Worm (Caenorhabditis elegans) whole organism, mixed stage, embryonic: ENCODE data around the gene srh-98.

Experiments used
- ces-1 ChIP-seq: fragments of 150-350 bp; optimal IDR thresholded peaks from 2 replicates; lab custom pipeline; 2014; ENCODE audit warnings: missing biosample characterization, missing genetic modification reagents, missing genetic modification characterization
- elt-3 ChIP-seq: fragments of 150-350 bp; optimal IDR thresholded peaks from 2 replicates; lab custom pipeline; 2014; ENCODE audit warnings: missing biosample characterization, missing genetic modification characterization
- mep-1 ChIP-seq: fragments of 150-350 bp; optimal IDR thresholded peaks from 2 replicates; lab custom pipeline; 2017; ENCODE audit warnings: missing biosample characterization, missing genetic modification reagents, missing genetic modification characterization, inconsistent platforms
- mls-2 ChIP-seq: sonication (generic microtip); optimal IDR thresholded peaks from 2 replicates; lab custom pipeline; 2016; ENCODE audit warnings: mild to moderate bottlenecking, missing genetic modification characterization, moderate library complexity, missing compliant biosample characterization
- nhr-12 ChIP-seq: fragments of 150-350 bp; optimal IDR thresholded peaks from 2 replicates; lab custom pipeline; 2014; ENCODE audit warnings: missing biosample characterization, missing genetic modification characterization
- nhr-237 ChIP-seq: fragments of 150-350 bp; optimal IDR thresholded peaks from 2 replicates; lab custom pipeline; 2014; ENCODE audit warnings: missing biosample characterization, missing genetic modification characterization
- nhr-28 ChIP-seq: fragments of 150-350 bp; optimal IDR thresholded peaks from 2 replicates; lab custom pipeline; 2014; ENCODE audit warnings: missing biosample characterization, missing genetic modification characterization
- nhr-76 ChIP-seq: sonication (generic microtip); optimal IDR thresholded peaks from 2 replicates; lab custom pipeline; 2017; ENCODE audit warnings: missing biosample characterization, missing genetic modification characterization
- sem-2 ChIP-seq: fragments of 200-800 bp; sonication (Bioruptor generic); optimal IDR thresholded peaks from 2 replicates; lab custom pipeline; 2018; ENCODE audit warnings: mild to moderate bottlenecking, missing genetic modification characterization, missing compliant biosample characterization
- sptf-1 ChIP-seq: sonication (generic microtip); optimal IDR thresholded peaks from 2 replicates; lab custom pipeline; 2017; ENCODE audit warnings: mild to moderate bottlenecking, missing genetic modification characterization, moderate library complexity, missing compliant biosample characterization
- unc-62 ChIP-seq: fragments of 150-350 bp; optimal IDR thresholded peaks from 2 replicates; lab custom pipeline; 2014; ENCODE audit warnings: missing biosample characterization, missing genetic modification reagents, missing genetic modification characterization

ce11 chrV:16224027-16224426 is 11.5 kb downstream of the srh-98 start, which contains the start of gene stdh-2:
- TF ChIP-seq nhr-237 (tag; lab: Kevin White, UChicago) (no peak), sem-2 (GFP tag; lab: Kevin White, UChicago) (no peak), sptf-1 (tag; lab: Kevin White, UChicago) (no peak), nhr-28 (tag; lab: Kevin White, UChicago) (no peak), nhr-76 (tag; lab: Kevin White, UChicago) (no peak), unc-62 (no peak), mls-2 (tag; lab: Kevin White, UChicago) (no peak), elt-3 (tag; lab: Kevin White, UChicago) (no peak), mep-1 (no peak), ces-1 (GFP tag; lab: Kevin White, UChicago) (no peak), nhr-12 (tag; lab: Kevin White, UChicago) (no peak)
